Worm (Caenorhabditis elegans): ENCODE results near the gene Y39F10C.1.
A peak's percentile ranks its signal among the peaks of the same experiment; 100 is the strongest.

Gene Y39F10C.1

ce11 chrII:675303-675702, at the start of gene Y39F10C.1:
Gene Y39F10C.1, plus strand, starts transcription at chrII:675603.
- TF ChIP-seq fax-1 (tag; optimal IDR thresholded peaks at IDR 0.05), result no peak
- no peak for TF ChIP-seq fkh-6 (tag; optimal IDR thresholded peaks at IDR 0.05)
- no peak for TF ChIP-seq C38D4.7 (GFP tag; optimal IDR thresholded peaks at IDR 0.05)
- TF ChIP-seq odd-2 (tag; optimal IDR thresholded peaks at IDR 0.05), result no peak
- no peak for TF ChIP-seq sox-4 (tag; optimal IDR thresholded peaks at IDR 0.05)
- TF ChIP-seq nhr-232 (tag; optimal IDR thresholded peaks at IDR 0.05), result no peak
- TF ChIP-seq elt-4 (tag; optimal IDR thresholded peaks at IDR 0.05), result no peak
- no peak for TF ChIP-seq sox-2 (GFP tag; IDR thresholded peaks at IDR 0.05)
- no peak for TF ChIP-seq pqm-1 (tag; optimal IDR thresholded peaks at IDR 0.05)
- no peak for TF ChIP-seq K02D7.2 (tag; optimal IDR thresholded peaks at IDR 0.05)
- no peak for TF ChIP-seq fkh-10 (GFP tag; optimal IDR thresholded peaks at IDR 0.05)
- no peak for TF ChIP-seq tbx-7 (tag; optimal IDR thresholded peaks at IDR 0.05)
- no peak for TF ChIP-seq ama-1 (optimal IDR thresholded peaks at IDR 0.05)
- TF ChIP-seq unc-86 (tag; optimal IDR thresholded peaks at IDR 0.05), result no peak
- no peak for TF ChIP-seq pha-4 (tag; optimal IDR thresholded peaks at IDR 0.05)

ce11 chrII:625926-626325, 49.5 kb upstream of the Y39F10C.1 start:
- TF ChIP-seq ceh-31 (tag; optimal IDR thresholded peaks at IDR 0.05), result peak; percentile 61
- no peak for TF ChIP-seq ceh-18 (tag; optimal IDR thresholded peaks at IDR 0.05)
- TF ChIP-seq K02D7.2 (tag; optimal IDR thresholded peaks at IDR 0.05), result no peak
- peak; percentile 75 for TF ChIP-seq unc-55 (GFP tag; optimal IDR thresholded peaks at IDR 0.05)
- TF ChIP-seq unc-42 (tag; optimal IDR thresholded peaks at IDR 0.05), result peak; percentile 12
- peak; percentile 4 for TF ChIP-seq F13H6.1 (tag; optimal IDR thresholded peaks at IDR 0.05)
- TF ChIP-seq lim-6 (tag; optimal IDR thresholded peaks at IDR 0.05), result no peak
- TF ChIP-seq nhr-232 (tag; optimal IDR thresholded peaks at IDR 0.05), result no peak
- TF ChIP-seq sox-2 (GFP tag; IDR thresholded peaks at IDR 0.05), result no peak
- no peak for TF ChIP-seq nhr-11 (tag; optimal IDR thresholded peaks at IDR 0.05)
- TF ChIP-seq sdc-2 (tag; optimal IDR thresholded peaks at IDR 0.05), result no peak
- no peak for TF ChIP-seq ref-2 (tag; optimal IDR thresholded peaks at IDR 0.05)
- TF ChIP-seq pha-4 (tag; optimal IDR thresholded peaks at IDR 0.05), result no peak
- no peak for TF ChIP-seq unc-3 (GFP tag; conservative IDR thresholded peaks at IDR 0.05)
- TF ChIP-seq unc-3 (tag; optimal IDR thresholded peaks at IDR 0.05), result no peak
- TF ChIP-seq ceh-34 (tag; optimal IDR thresholded peaks at IDR 0.05), result peak; percentile 27
- TF ChIP-seq ceh-14 (tag; optimal IDR thresholded peaks at IDR 0.05), result no peak
- TF ChIP-seq ama-1 (optimal IDR thresholded peaks at IDR 0.05), result no peak
- TF ChIP-seq nfya-1 (tag; optimal IDR thresholded peaks at IDR 0.05), result peak; percentile 62
- no peak for TF ChIP-seq C08G9.2 (tag; optimal IDR thresholded peaks at IDR 0.05)
- TF ChIP-seq hlh-8 (tag; optimal IDR thresholded peaks at IDR 0.05), result no peak
- TF ChIP-seq hlh-6 (tag; optimal IDR thresholded peaks at IDR 0.05), result no peak
- peak; percentile 38 for TF ChIP-seq tbx-2 (tag; optimal IDR thresholded peaks at IDR 0.05)
- TF ChIP-seq madf-2 (tag; optimal IDR thresholded peaks at IDR 0.05), result no peak
- TF ChIP-seq ztf-16 (tag; optimal IDR thresholded peaks at IDR 0.05), result no peak
- TF ChIP-seq ceh-2 (tag; optimal IDR thresholded peaks at IDR 0.05), result peak; percentile 2
- TF ChIP-seq hlh-15 (tag; optimal IDR thresholded peaks at IDR 0.05), result no peak
- TF ChIP-seq ceh-6 (GFP tag; optimal IDR thresholded peaks at IDR 0.05), result no peak
- TF ChIP-seq tbx-7 (tag; optimal IDR thresholded peaks at IDR 0.05), result no peak
- TF ChIP-seq mec-3 (tag; optimal IDR thresholded peaks at IDR 0.05; ENCODE audit: borderline replicate concordance), result no peak
- TF ChIP-seq Y22D7AL.16 (tag; optimal IDR thresholded peaks at IDR 0.05), result no peak
- TF ChIP-seq npax-4 (tag; optimal IDR thresholded peaks at IDR 0.05), result no peak
- no peak for TF ChIP-seq ceh-24 (tag; optimal IDR thresholded peaks at IDR 0.05)
- no peak for TF ChIP-seq ceh-22 (tag; optimal IDR thresholded peaks at IDR 0.05)
- no peak for TF ChIP-seq pha-2 (tag; optimal IDR thresholded peaks at IDR 0.05)
- TF ChIP-seq ets-4 (tag; optimal IDR thresholded peaks at IDR 0.05), result no peak
- no peak for TF ChIP-seq unc-86 (tag; optimal IDR thresholded peaks at IDR 0.05)
- peak; percentile 18 for TF ChIP-seq hlh-30 (tag; optimal IDR thresholded peaks at IDR 0.05; ENCODE audit: insufficient read depth)
- TF ChIP-seq fax-1 (tag; optimal IDR thresholded peaks at IDR 0.05), result no peak
- TF ChIP-seq sox-4 (tag; optimal IDR thresholded peaks at IDR 0.05), result no peak
- TF ChIP-seq pqm-1 (tag; optimal IDR thresholded peaks at IDR 0.05), result no peak
- TF ChIP-seq fkh-10 (GFP tag; optimal IDR thresholded peaks at IDR 0.05), result no peak
- no peak for TF ChIP-seq ceh-48 (tag; optimal IDR thresholded peaks at IDR 0.05)
- TF ChIP-seq elt-4 (tag; optimal IDR thresholded peaks at IDR 0.05), result no peak
- no peak for TF ChIP-seq syd-9 (tag; optimal IDR thresholded peaks at IDR 0.05)
- TF ChIP-seq elt-2 (tag; optimal IDR thresholded peaks at IDR 0.05), result no peak
- TF ChIP-seq ttx-3 (tag; optimal IDR thresholded peaks at IDR 0.05), result no peak
- no peak for TF ChIP-seq gmeb-2 (tag; optimal IDR thresholded peaks at IDR 0.05)

Data from whole organism, late embryonic.